Fruit fly (Drosophila melanogaster) whole organism, pupa: Measurements from ENCODE around the gene CG43246.

ENCODE experiments used
- CG10348 ChIP-seq: fragments of 200-800 bp; sonication (Bioruptor generic); IDR thresholded peaks from 2 replicates; pipeline ENCODE4 v1.3.6; 2022; ENCODE audit warnings: missing biosample characterization, missing genetic modification characterization
- CG12605 ChIP-seq: fragments of 200-800 bp; sonication (Bioruptor generic); IDR thresholded peaks from 2 replicates; pipeline ENCODE4 v1.3.6; 2022; ENCODE audit warnings: missing biosample characterization, missing genetic modification characterization
- CG13204 ChIP-seq: fragments of 200-800 bp; sonication (Bioruptor generic); optimal IDR thresholded peaks from 2 replicates; lab custom pipeline; 2018; ENCODE audit warnings: missing biosample characterization, mild to moderate bottlenecking, missing genetic modification characterization, moderate library complexity
- CG14655 ChIP-seq: fragments of 200-800 bp; sonication (Bioruptor generic); optimal IDR thresholded peaks from 3 replicates; lab custom pipeline; 2017; ENCODE audit warnings: mild to moderate bottlenecking, missing biosample characterization, missing genetic modification reagents, missing genetic modification characterization
- CG17806 ChIP-seq: fragments of 200-800 bp; sonication (Bioruptor generic); optimal IDR thresholded peaks from 2 replicates; lab custom pipeline; 2018; ENCODE audit warnings: missing biosample characterization, mild to moderate bottlenecking, missing genetic modification characterization, moderate library complexity
- CG34367 ChIP-seq: fragments of 200-800 bp; sonication (Bioruptor generic); optimal IDR thresholded peaks from 2 replicates; lab custom pipeline; 2018; ENCODE audit warnings: missing biosample characterization, mild to moderate bottlenecking, missing genetic modification characterization
- CG8301 ChIP-seq: fragments of 200-800 bp; sonication (Bioruptor generic); optimal IDR thresholded peaks from 2 replicates; lab custom pipeline; 2018; ENCODE audit warnings: missing biosample characterization, mild to moderate bottlenecking, missing genetic modification characterization
- CG9948 ChIP-seq: fragments of 200-800 bp; sonication (Bioruptor generic); optimal IDR thresholded peaks from 2 replicates; lab custom pipeline; 2018; ENCODE audit warnings: missing biosample characterization, mild to moderate bottlenecking, missing genetic modification characterization, moderate library complexity
- EcR ChIP-seq: fragments of 200-800 bp; sonication (Bioruptor generic); optimal IDR thresholded peaks from 3 replicates; lab custom pipeline; 2019; ENCODE audit warnings: missing biosample characterization, missing genetic modification characterization, mild to moderate bottlenecking, moderate library complexity, missing genetic modification reagents
- Ets98B ChIP-seq: fragments of 200-800 bp; sonication (Bioruptor generic); IDR thresholded peaks from 2 replicates; pipeline ENCODE4 v1.3.6; 2022; ENCODE audit warnings: missing biosample characterization, missing genetic modification characterization
- Pif1B ChIP-seq: fragments of 200-800 bp; sonication (Bioruptor generic); optimal IDR thresholded peaks from 3 replicates; lab custom pipeline; 2016; ENCODE audit warnings: missing biosample characterization, missing genetic modification characterization
- Snoo ChIP-seq: fragments of 200-800 bp; sonication (Bioruptor generic); optimal IDR thresholded peaks from 3 replicates; lab custom pipeline; 2017; ENCODE audit warnings: missing biosample characterization, mild to moderate bottlenecking, missing genetic modification characterization, inconsistent platforms
- fd96Ca ChIP-seq: fragments of 200-800 bp; sonication (Bioruptor generic); IDR thresholded peaks from 3 replicates; pipeline ENCODE4 v1.3.6; 2022; ENCODE audit warnings: missing biosample characterization, missing genetic modification characterization

dm6 chr3L:14575974-14576373, 39.5 kb downstream of the CG43246 start:
- TF ChIP-seq CG10348 (GFP tag; lab: Robert Waterston, UW) (no peak), Snoo (tag; lab: Kevin White, UChicago) (no peak), Ets98B (GFP tag; lab: Robert Waterston, UW) (no peak), EcR (GFP tag; lab: Kevin White, UChicago) (no peak), CG13204 (no peak), CG14655 (GFP tag; lab: Kevin White, UChicago) (no peak), CG8301 (tag; lab: Kevin White, UChicago) (no peak), CG9948 (tag; lab: Kevin White, UChicago) (no peak), CG34367 (tag; lab: Kevin White, UChicago) (no peak), CG17806 (tag; lab: Kevin White, UChicago) (no peak), CG12605 (GFP tag; lab: Robert Waterston, UW) (no peak), Pif1B (GFP tag; lab: Kevin White, UChicago) (no peak), fd96Ca (GFP tag; lab: Robert Waterston, UW) (no peak)
